Worm (Caenorhabditis elegans) whole organism, L4 larva: ENCODE measurements around the gene F22B7.3.
A peak's percentile ranks its signal among the peaks of the same experiment; 100 is the strongest.

Experiments
- Y48G9A.11 ChIP-seq: fragments of 200-800 bp; sonication (Bioruptor generic); IDR thresholded peaks from 2 replicates; pipeline ENCODE4 v1.3.6; 2022; ENCODE audit warnings: missing genetic modification reagents, missing genetic modification characterization, missing compliant biosample characterization
- daf-12 ChIP-seq: fragments of 150-350 bp; optimal IDR thresholded peaks from 2 replicates; lab custom pipeline; 2014; ENCODE audit warnings: missing biosample characterization, missing genetic modification reagents, missing genetic modification characterization
- daf-19 ChIP-seq: fragments of 200-800 bp; sonication (Bioruptor generic); conservative IDR thresholded peaks from 2 replicates; pipeline ENCODE4 v1.3.6; 2022; ENCODE audit warnings: missing genetic modification characterization, missing compliant biosample characterization
- fos-1 ChIP-seq: fragments of 150-350 bp; optimal IDR thresholded peaks from 2 replicates; lab custom pipeline; 2014; ENCODE audit warnings: missing biosample characterization, missing genetic modification characterization
- hif-1 ChIP-seq, 2 experiments: sonication (generic microtip); optimal IDR thresholded peaks; 2 replicates each; lab custom pipeline; 2016 to 2017; ENCODE audit warnings: missing compliant biosample characterization in 2 of 2, missing genetic modification characterization in 2 of 2, missing genetic modification reagents in 2 of 2, missing genotype in 2 of 2, mild to moderate bottlenecking in 1 of 2
- lsy-2 ChIP-seq, 2 experiments: fragments of 150-350 bp in 1 of 2; sonication (generic microtip) in 1 of 2; optimal IDR thresholded peaks; 2 replicates each; lab custom pipeline; 2014 to 2017; ENCODE audit warnings: missing biosample characterization in 2 of 2, missing genetic modification characterization in 2 of 2
- nhr-48 ChIP-seq: sonication (generic microtip); optimal IDR thresholded peaks from 2 replicates; lab custom pipeline; 2016; ENCODE audit warnings: mild to moderate bottlenecking, missing genetic modification characterization, missing compliant biosample characterization
- snpc-4 ChIP-seq: fragments of 150-350 bp; optimal IDR thresholded peaks from 2 replicates; lab custom pipeline; 2014; ENCODE audit warnings: missing biosample characterization, missing genetic modification characterization
- unc-39 ChIP-seq: sonication (generic microtip); optimal IDR thresholded peaks from 2 replicates; lab custom pipeline; 2017; ENCODE audit warnings: missing biosample characterization, missing genetic modification characterization

DNA sequence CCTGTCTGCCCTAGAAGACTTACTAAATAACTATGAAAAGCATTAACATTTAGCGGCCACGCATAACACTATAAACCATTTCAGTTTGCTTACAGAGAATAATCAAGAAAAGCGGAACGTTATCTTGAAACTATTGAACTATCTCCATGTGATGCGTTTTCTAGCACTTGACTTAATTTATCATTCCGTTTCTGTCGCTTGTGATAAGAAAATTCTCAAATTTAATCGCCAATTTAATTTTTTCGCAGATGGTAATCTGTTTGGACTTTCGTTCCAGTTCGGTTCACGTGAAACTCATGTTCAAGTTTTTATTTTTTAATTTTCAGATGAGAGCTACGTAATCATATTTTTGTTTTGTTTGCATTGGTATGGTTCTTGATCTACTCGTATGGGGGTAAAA, 8.3 kb downstream of the F22B7.3 start:
- TF ChIP-seq hif-1 (tag; optimal IDR thresholded peaks at IDR 0.05; lab: Kevin White, UChicago) (no peak), daf-12 (tag; lab: Kevin White, UChicago) (no peak), nhr-48 (tag; lab: Kevin White, UChicago) (peak; percentile 73), daf-19 (GFP tag; lab: Robert Waterston, UW) (no peak), snpc-4 (tag; lab: Kevin White, UChicago) (no peak), lsy-2 (tag; optimal IDR thresholded peaks at IDR 0.05; lab: Kevin White, UChicago) (peak in 1 of 2 experiments; percentile 8), unc-39 (no peak), fos-1 (no peak), Y48G9A.11 (no peak)
